Fruit fly (Drosophila melanogaster) whole organism, embryonic: ENCODE results near the gene CG12768.

Experiments
- Atf-2 ChIP-seq: fragments of 200-800 bp; sonication (Bioruptor generic); optimal IDR thresholded peaks from 2 replicates; lab custom pipeline; 2016; ENCODE audit warnings: missing biosample characterization, missing genetic modification characterization
- BEAF-32 ChIP-seq: fragments of 200-800 bp; sonication (Bioruptor generic); optimal IDR thresholded peaks from 3 replicates; lab custom pipeline; 2017; ENCODE audit warnings: missing biosample characterization, missing genetic modification characterization, mild to moderate bottlenecking, moderate library complexity, missing genetic modification reagents
- CG10366 ChIP-seq: fragments of 200-800 bp; sonication (Bioruptor generic); IDR thresholded peaks from 2 replicates; pipeline ENCODE4 v1.3.6; 2022; ENCODE audit warnings: missing biosample characterization, missing genetic modification characterization
- CG10431 ChIP-seq: fragments of 200-800 bp; sonication (Bioruptor generic); optimal IDR thresholded peaks from 3 replicates; lab custom pipeline; 2018; ENCODE audit warnings: missing biosample characterization, mild to moderate bottlenecking, missing genetic modification characterization
- CG10979 ChIP-seq: fragments of 200-800 bp; sonication (Bioruptor generic); optimal IDR thresholded peaks from 2 replicates; lab custom pipeline; 2018; ENCODE audit warnings: missing biosample characterization, mild to moderate bottlenecking, missing genetic modification characterization, moderate library complexity
- CG11696 ChIP-seq: fragments of 200-800 bp; sonication (Bioruptor generic); IDR thresholded peaks from 2 replicates; pipeline ENCODE4 v1.3.6; 2022; ENCODE audit warnings: missing biosample characterization, missing genetic modification characterization
- CG12391 ChIP-seq: fragments of 200-800 bp; sonication (Bioruptor generic); optimal IDR thresholded peaks from 3 replicates; lab custom pipeline; 2018; ENCODE audit warnings: missing biosample characterization, mild to moderate bottlenecking, missing genetic modification characterization, moderate library complexity
- CG12744 ChIP-seq: fragments of 200-800 bp; sonication (Bioruptor generic); optimal IDR thresholded peaks from 2 replicates; lab custom pipeline; 2016; ENCODE audit warnings: missing biosample characterization, missing genetic modification characterization
- CG12769 ChIP-seq: fragments of 200-800 bp; sonication (Bioruptor generic); optimal IDR thresholded peaks from 2 replicates; lab custom pipeline; 2019; ENCODE audit warnings: missing biosample characterization, mild to moderate bottlenecking, missing genetic modification characterization, moderate library complexity
- CG13287 ChIP-seq: fragments of 200-800 bp; sonication (Bioruptor generic); IDR thresholded peaks from 2 replicates; pipeline ENCODE4 v1.3.6; 2022; ENCODE audit warnings: missing biosample characterization, missing genetic modification characterization; ENCODE audit not compliant: partially characterized antibody
- CG14014 ChIP-seq: fragments of 200-800 bp; sonication (Bioruptor generic); IDR thresholded peaks from 2 replicates; pipeline ENCODE4 v1.3.6; 2022; ENCODE audit warnings: missing biosample characterization, missing genetic modification characterization
- CG16863 ChIP-seq: fragments of 200-800 bp; sonication (Bioruptor generic); optimal IDR thresholded peaks from 3 replicates; lab custom pipeline; 2016; ENCODE audit warnings: missing biosample characterization, missing genetic modification characterization
- CG17186 ChIP-seq: fragments of 200-800 bp; sonication (Bioruptor generic); optimal IDR thresholded peaks from 3 replicates; lab custom pipeline; 2017; ENCODE audit warnings: missing biosample characterization, missing genetic modification reagents, missing genetic modification characterization
- CG17612 ChIP-seq: fragments of 200-800 bp; sonication (Bioruptor generic); IDR thresholded peaks from 2 replicates; pipeline ENCODE4 v1.3.6; 2022; ENCODE audit warnings: missing biosample characterization, missing genetic modification characterization
- CG1792 ChIP-seq: fragments of 200-800 bp; sonication (Bioruptor generic); optimal IDR thresholded peaks from 2 replicates; lab custom pipeline; 2016; ENCODE audit warnings: missing biosample characterization, missing genetic modification characterization
- CG31224 ChIP-seq: fragments of 200-800 bp; sonication (Bioruptor generic); IDR thresholded peaks from 2 replicates; pipeline ENCODE4 v1.3.6; 2022; ENCODE audit warnings: missing biosample characterization, missing genetic modification characterization
- CG4360 ChIP-seq: fragments of 200-800 bp; sonication (Bioruptor generic); IDR thresholded peaks from 2 replicates; pipeline ENCODE4 v1.3.6; 2022; ENCODE audit warnings: missing biosample characterization, missing genetic modification characterization
- CrebB ChIP-seq: fragments of 200-800 bp; sonication (Bioruptor generic); optimal IDR thresholded peaks from 3 replicates; lab custom pipeline; 2018; ENCODE audit warnings: missing biosample characterization, mild to moderate bottlenecking, missing genetic modification characterization
- Eip74EF ChIP-seq, 2 experiments: fragments of 200-800 bp in 1 of 2; fragments of >200 bp in 1 of 2; sonication (Bioruptor generic) in 1 of 2; optimal IDR thresholded peaks; 2 replicates each; lab custom pipeline; 2017 to 2019; ENCODE audit warnings: missing biosample characterization in 2 of 2, missing genetic modification characterization in 2 of 2, mild to moderate bottlenecking in 1 of 2, moderate library complexity in 1 of 2
- Fer3 ChIP-seq: fragments of 200-800 bp; sonication (Bioruptor generic); optimal IDR thresholded peaks from 2 replicates; lab custom pipeline; 2018; ENCODE audit warnings: missing biosample characterization, mild to moderate bottlenecking, missing genetic modification characterization, moderate library complexity
- HmgD ChIP-seq: fragments of 200-800 bp; sonication (Bioruptor generic); optimal IDR thresholded peaks from 3 replicates; lab custom pipeline; 2016; ENCODE audit warnings: missing biosample characterization, missing genetic modification characterization
- Hr78 ChIP-seq, 2 experiments: fragments of 200-800 bp in 1 of 2; fragments of >200 bp in 1 of 2; sonication (Bioruptor generic) in 1 of 2; optimal IDR thresholded peaks; 2 replicates each; lab custom pipeline; 2017 to 2019; ENCODE audit warnings: missing biosample characterization in 2 of 2, missing genetic modification characterization in 2 of 2, mild to moderate bottlenecking in 1 of 2, moderate library complexity in 1 of 2
- Med ChIP-seq: fragments of 200-800 bp; sonication (Bioruptor generic); peaks from one replicate; lab custom pipeline; 2016; ENCODE audit warnings: missing biosample characterization, missing genetic modification characterization, mild to moderate bottlenecking, inconsistent platforms, moderate library complexity
- Neu2 ChIP-seq: fragments of 200-800 bp; sonication (Bioruptor generic); optimal IDR thresholded peaks from 3 replicates; lab custom pipeline; 2016; ENCODE audit warnings: missing biosample characterization, missing genetic modification characterization, borderline replicate concordance
- Rfx ChIP-seq: fragments of 200-800 bp; sonication (Bioruptor generic); IDR thresholded peaks from 2 replicates; pipeline ENCODE4 v1.3.6; 2022; ENCODE audit warnings: missing biosample characterization, missing genetic modification characterization
- Six4 ChIP-seq: fragments of 200-800 bp; sonication (Bioruptor generic); optimal IDR thresholded peaks from 2 replicates; lab custom pipeline; 2016; ENCODE audit warnings: missing biosample characterization, missing genetic modification characterization
- Tbp ChIP-seq: fragments of >200 bp; optimal IDR thresholded peaks from 2 replicates; lab custom pipeline; 2018; ENCODE audit warnings: missing biosample characterization, missing genetic modification characterization
- Xrp1 ChIP-seq: fragments of 200-800 bp; sonication (Bioruptor generic); IDR thresholded peaks from 2 replicates; pipeline ENCODE4 v1.3.6; 2022; ENCODE audit warnings: missing biosample characterization, missing genetic modification characterization
- ase ChIP-seq: fragments of 200-800 bp; sonication (Bioruptor generic); IDR thresholded peaks from 3 replicates; pipeline ENCODE4 v1.3.6; 2022; ENCODE audit warnings: missing biosample characterization, missing genetic modification characterization
- br ChIP-seq: fragments of >200 bp; optimal IDR thresholded peaks from 2 replicates; lab custom pipeline; 2017
- cg ChIP-seq: fragments of 200-800 bp; sonication (Bioruptor generic); optimal IDR thresholded peaks from 3 replicates; lab custom pipeline; 2019; ENCODE audit warnings: missing biosample characterization, mild to moderate bottlenecking, missing genetic modification characterization, moderate library complexity
- dm ChIP-seq: fragments of 200-800 bp; sonication (Bioruptor generic); optimal IDR thresholded peaks from 3 replicates; lab custom pipeline; 2016; ENCODE audit warnings: missing biosample characterization, missing genetic modification characterization
- dmrt99B ChIP-seq: fragments of 200-800 bp; sonication (Bioruptor generic); optimal IDR thresholded peaks from 2 replicates; lab custom pipeline; 2018; ENCODE audit warnings: missing biosample characterization, mild to moderate bottlenecking, missing genetic modification characterization, moderate library complexity
- hbn ChIP-seq: fragments of 200-800 bp; sonication (Bioruptor generic); IDR thresholded peaks from 2 replicates; pipeline ENCODE4 v1.3.6; 2022; ENCODE audit warnings: missing biosample characterization, missing genetic modification characterization; ENCODE audit not compliant: partially characterized antibody
- her ChIP-seq: fragments of 200-800 bp; sonication (Bioruptor generic); optimal IDR thresholded peaks from 2 replicates; lab custom pipeline; 2016; ENCODE audit warnings: missing biosample characterization, missing genetic modification characterization
- ind ChIP-seq: fragments of 200-800 bp; sonication (Bioruptor generic); optimal IDR thresholded peaks from 3 replicates; lab custom pipeline; 2016; ENCODE audit warnings: missing biosample characterization, missing genetic modification characterization
- jumu ChIP-seq: fragments of 200-800 bp; sonication (Bioruptor generic); optimal IDR thresholded peaks from 3 replicates; lab custom pipeline; 2016; ENCODE audit warnings: missing biosample characterization, missing genetic modification characterization
- lab ChIP-seq: fragments of 200-800 bp; sonication (Bioruptor generic); optimal IDR thresholded peaks from 3 replicates; lab custom pipeline; 2017; ENCODE audit warnings: missing biosample characterization, missing genetic modification characterization, mild to moderate bottlenecking, moderate library complexity, missing genetic modification reagents
- lbe ChIP-seq: fragments of 200-800 bp; sonication (Bioruptor generic); optimal IDR thresholded peaks from 2 replicates; lab custom pipeline; 2016; ENCODE audit warnings: missing biosample characterization, mild to moderate bottlenecking, missing genetic modification characterization
- nau ChIP-seq: fragments of 200-800 bp; sonication (Bioruptor generic); optimal IDR thresholded peaks from 3 replicates; lab custom pipeline; 2017; ENCODE audit warnings: missing biosample characterization, mild to moderate bottlenecking, missing genetic modification characterization, missing genetic modification reagents
- nerfin-2 ChIP-seq: fragments of 200-800 bp; sonication (Bioruptor generic); IDR thresholded peaks from 2 replicates; pipeline ENCODE4 v1.3.6; 2022; ENCODE audit warnings: missing biosample characterization, missing genetic modification characterization; ENCODE audit not compliant: partially characterized antibody
- phol ChIP-seq: fragments of 200-800 bp; sonication (Bioruptor generic); optimal IDR thresholded peaks from 3 replicates; lab custom pipeline; 2018; ENCODE audit warnings: missing biosample characterization, mild to moderate bottlenecking, missing genetic modification characterization, moderate library complexity
- ranshi ChIP-seq: fragments of 200-800 bp; sonication (Bioruptor generic); IDR thresholded peaks from 2 replicates; pipeline ENCODE4 v1.3.6; 2022; ENCODE audit warnings: missing biosample characterization, missing genetic modification characterization
- ssp ChIP-seq: fragments of 200-800 bp; sonication (Bioruptor generic); IDR thresholded peaks from 2 replicates; pipeline ENCODE4 v1.3.6; 2022; ENCODE audit warnings: missing biosample characterization, missing genetic modification characterization
- tll ChIP-seq, 2 experiments: fragments of 200-800 bp in 1 of 2; fragments of >200 bp in 1 of 2; sonication (Bioruptor generic) in 1 of 2; optimal IDR thresholded peaks; 2 replicates each; lab custom pipeline; 2017 to 2019; ENCODE audit warnings: missing biosample characterization in 2 of 2, missing genetic modification characterization in 2 of 2, mild to moderate bottlenecking in 1 of 2, moderate library complexity in 1 of 2
- unc-4 ChIP-seq: fragments of 200-800 bp; sonication (Bioruptor generic); IDR thresholded peaks from 2 replicates; pipeline ENCODE4 v1.3.6; 2022; ENCODE audit warnings: missing biosample characterization, missing genetic modification characterization; ENCODE audit not compliant: partially characterized antibody
- z ChIP-seq: fragments of 200-800 bp; sonication (Bioruptor generic); IDR thresholded peaks from 3 replicates; pipeline ENCODE4 v1.3.6; 2022; ENCODE audit warnings: missing biosample characterization, missing genetic modification characterization
- zf30C ChIP-seq: fragments of 200-800 bp; sonication (Bioruptor generic); optimal IDR thresholded peaks from 3 replicates; lab custom pipeline; 2018; ENCODE audit warnings: missing biosample characterization, mild to moderate bottlenecking, missing genetic modification characterization

CG12768 gene

DNA sequence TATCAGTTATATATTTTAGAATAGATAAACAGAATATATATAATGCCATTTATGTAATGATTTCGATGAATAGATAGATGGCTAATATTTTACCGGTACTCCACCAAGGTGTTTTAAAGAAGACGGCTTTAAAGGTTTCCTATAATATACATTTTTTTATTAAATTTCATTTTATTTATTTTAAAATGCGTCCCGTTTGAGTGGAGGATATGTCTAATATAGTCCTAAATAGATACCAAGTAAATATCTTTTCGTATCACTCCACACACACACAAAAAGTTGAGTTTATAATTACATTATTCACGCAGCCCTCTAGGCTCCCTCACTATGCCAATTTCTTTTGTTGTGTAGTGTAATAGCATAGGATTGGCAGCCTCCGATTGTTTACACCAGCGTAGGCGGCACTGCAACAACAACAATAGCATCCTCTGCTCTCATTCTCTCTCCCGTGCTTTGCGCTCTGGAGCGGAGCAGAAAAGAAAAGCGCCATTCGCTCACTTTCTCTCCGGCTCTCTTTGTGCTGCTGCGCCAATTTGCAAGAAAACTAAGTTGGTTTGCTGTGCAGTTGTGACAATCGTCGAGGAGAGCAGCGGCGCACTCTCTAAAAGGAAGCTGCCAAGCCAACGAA lies at the start of gene CG12768 (continued):
- TF ChIP-seq CG16863, result no peak
- no peak for TF ChIP-seq HmgD (GFP tag; lab: Kevin White, UChicago)
- peak; percentile 26 for TF ChIP-seq CG12391 (tag; lab: Kevin White, UChicago)
- no peak for TF ChIP-seq zf30C
- no peak for TF ChIP-seq her
- peak; percentile 13 for TF ChIP-seq lab
- TF ChIP-seq Six4, result no peak
- TF ChIP-seq br, result no peak
- no peak for TF ChIP-seq Atf-2 (GFP tag; lab: Kevin White, UChicago)
- TF ChIP-seq CG10431 (GFP tag; lab: Kevin White, UChicago), result no peak
- 0 out of 2 replicates have a peak, but pooled peaks have one; percentile 22 for TF ChIP-seq hbn (GFP tag; lab: Robert Waterston, UW)
- TF ChIP-seq dmrt99B, result peak; percentile 41
- no peak for TF ChIP-seq Fer3 (tag; lab: Kevin White, UChicago)
- TF ChIP-seq Eip74EF (GFP tag; optimal IDR thresholded peaks at IDR 0.05; lab: Kevin White, UChicago), result no peak
- TF ChIP-seq ase (GFP tag; lab: Robert Waterston, UW), result 0 out of 3 replicates have a peak, but pooled peaks have one; percentile 6
- TF ChIP-seq CG17612, result no peak
- no peak for TF ChIP-seq CG10366 (GFP tag; lab: Robert Waterston, UW)
- peak; percentile 54 for TF ChIP-seq CG10979
- no peak for TF ChIP-seq unc-4 (GFP tag; lab: Robert Waterston, UW)
- no peak for TF ChIP-seq BEAF-32 (GFP tag; lab: Kevin White, UChicago)
- no peak for TF ChIP-seq Hr78 (GFP tag; optimal IDR thresholded peaks at IDR 0.05; lab: Kevin White, UChicago)

DNA sequence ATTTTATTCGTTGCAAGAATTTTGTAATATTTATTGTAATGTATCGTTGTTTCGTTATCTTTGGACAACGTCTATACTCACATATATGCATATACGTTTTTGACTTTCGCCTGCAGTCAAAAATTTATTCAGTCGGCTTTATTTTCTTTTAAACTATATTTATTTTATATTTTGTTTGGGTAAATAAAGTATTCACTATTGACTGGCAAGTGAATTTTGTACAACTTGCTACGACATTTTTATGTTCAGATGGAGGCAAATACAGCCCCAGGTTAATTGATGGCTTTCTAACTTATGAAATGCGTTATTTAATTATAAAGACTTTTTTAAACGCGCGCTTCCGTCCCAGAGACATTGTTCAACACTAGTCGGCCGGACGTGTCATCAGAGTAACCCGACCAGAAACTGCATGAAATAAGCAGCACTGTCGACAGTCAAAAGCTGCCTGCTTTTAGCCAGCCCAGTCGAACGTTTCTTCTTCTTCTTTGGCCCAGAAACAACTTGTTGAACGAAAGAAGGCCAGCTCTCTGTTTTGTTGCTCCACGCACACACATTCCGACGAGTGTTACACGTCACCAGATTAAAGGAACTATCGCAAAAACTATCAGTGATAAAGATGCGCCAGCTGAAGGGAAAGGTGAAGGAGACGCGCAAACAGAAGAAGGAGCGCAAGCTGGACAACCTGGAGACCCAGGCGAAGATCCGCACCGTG lies 46.8 kb upstream of the CG12768 start, which contains the start of gene CG33169:
TSS of gene CG33169 (plus strand) at position 498 of the 712 bp plus-strand sequence.
- peak; percentile 76 for TF ChIP-seq ssp (GFP tag; lab: Robert Waterston, UW)
- TF ChIP-seq CG4360, result peak; percentile 61; the same call in 1 of the 2 replicates
- TF ChIP-seq Med (GFP tag; lab: Kevin White, UChicago), result peak; percentile 99
- no peak for TF ChIP-seq z (GFP tag; lab: Robert Waterston, UW)
- TF ChIP-seq phol, result peak; percentile 76
- peak; percentile 85 for TF ChIP-seq CG1792 (GFP tag; lab: Kevin White, UChicago)
- peak; percentile 82 for TF ChIP-seq CrebB (tag; lab: Kevin White, UChicago)
- peak; percentile 97 for TF ChIP-seq Rfx (GFP tag; lab: Robert Waterston, UW)
- TF ChIP-seq ind (GFP tag; lab: Kevin White, UChicago), result peak; percentile 85
- peak; percentile 30 for TF ChIP-seq lbe
- no peak for TF ChIP-seq nerfin-2
- peak; percentile 93 for TF ChIP-seq CG12769 (tag; lab: Kevin White, UChicago)
- TF ChIP-seq CG11696 (GFP tag; lab: Robert Waterston, UW), result no peak
- TF ChIP-seq CG12744 (GFP tag; lab: Kevin White, UChicago), result peak; percentile 77
- peak; percentile 86 for TF ChIP-seq CG14014
- TF ChIP-seq jumu (GFP tag; lab: Kevin White, UChicago), result peak; percentile 91
- peak in 1 of 2 experiments; percentile 16 for TF ChIP-seq tll (GFP tag; optimal IDR thresholded peaks at IDR 0.05; lab: Kevin White, UChicago)
- TF ChIP-seq CG31224 (GFP tag; lab: Robert Waterston, UW), result peak; percentile 69
- peak; percentile 85 for TF ChIP-seq dm (GFP tag; lab: Kevin White, UChicago)
- TF ChIP-seq nau (GFP tag; lab: Kevin White, UChicago), result no peak
- peak; percentile 74 for TF ChIP-seq CG13287 (GFP tag; lab: Robert Waterston, UW)
- TF ChIP-seq Tbp (GFP tag; lab: Kevin White, UChicago), result no peak
- peak; percentile 84 for TF ChIP-seq ranshi
- TF ChIP-seq Neu2 (GFP tag; lab: Kevin White, UChicago), result peak; percentile 3
- TF ChIP-seq br, result no peak
- TF ChIP-seq CG17186 (GFP tag; lab: Kevin White, UChicago), result peak; percentile 90
- TF ChIP-seq Xrp1 (GFP tag; lab: Robert Waterston, UW), result peak; percentile 70
- peak; percentile 28 for TF ChIP-seq cg (GFP tag; lab: Kevin White, UChicago)
